Fruit fly (Drosophila melanogaster) whole organism, prepupa: ENCODE measurements around the gene Or71a.
A peak's percentile ranks its signal among the peaks of the same experiment; 100 is the strongest.

Source experiments
- CG10631 ChIP-seq: fragments of 200-800 bp; sonication (Bioruptor generic); optimal IDR thresholded peaks from 2 replicates; lab custom pipeline; 2016; ENCODE audit warnings: missing biosample characterization, missing genetic modification characterization
- CG11294 ChIP-seq: fragments of 200-800 bp; sonication (Bioruptor generic); IDR thresholded peaks from 2 replicates; pipeline ENCODE4 v1.3.6; 2022; ENCODE audit warnings: missing biosample characterization, missing genetic modification characterization
- CG11762 ChIP-seq: fragments of 200-800 bp; sonication (Bioruptor generic); optimal IDR thresholded peaks from 3 replicates; lab custom pipeline; 2016; ENCODE audit warnings: missing biosample characterization, missing genetic modification characterization; ENCODE audit not compliant: insufficient read depth
- CG11902 ChIP-seq: fragments of 200-800 bp; sonication (Bioruptor generic); optimal IDR thresholded peaks from 3 replicates; lab custom pipeline; 2016; ENCODE audit warnings: missing biosample characterization, missing genetic modification characterization
- CG15336 ChIP-seq: fragments of 200-800 bp; sonication (Bioruptor generic); IDR thresholded peaks from 2 replicates; pipeline ENCODE4 v1.3.6; 2022; ENCODE audit warnings: missing biosample characterization, missing genetic modification characterization
- CG16779 ChIP-seq: fragments of 200-800 bp; sonication (Bioruptor generic); optimal IDR thresholded peaks from 3 replicates; lab custom pipeline; 2017; ENCODE audit warnings: missing biosample characterization, mild to moderate bottlenecking, missing genetic modification characterization
- CG32006 ChIP-seq: fragments of 200-800 bp; sonication (Bioruptor generic); optimal IDR thresholded peaks from 3 replicates; lab custom pipeline; 2017; ENCODE audit warnings: missing biosample characterization, mild to moderate bottlenecking, missing genetic modification characterization
- CG34406 ChIP-seq: fragments of 200-800 bp; sonication (Bioruptor generic); optimal IDR thresholded peaks from 3 replicates; lab custom pipeline; 2016; ENCODE audit warnings: missing biosample characterization, missing genetic modification characterization
- CG3919 ChIP-seq: fragments of 200-800 bp; sonication (Bioruptor generic); optimal IDR thresholded peaks from 3 replicates; lab custom pipeline; 2016; ENCODE audit warnings: missing biosample characterization, missing genetic modification characterization
- CG4318 ChIP-seq: fragments of 200-800 bp; sonication (Bioruptor generic); optimal IDR thresholded peaks from 3 replicates; lab custom pipeline; 2017; ENCODE audit warnings: missing biosample characterization, mild to moderate bottlenecking, missing genetic modification characterization
- CG6792 ChIP-seq: fragments of 200-800 bp; sonication (Bioruptor generic); optimal IDR thresholded peaks from 3 replicates; lab custom pipeline; 2016; ENCODE audit warnings: missing biosample characterization, missing genetic modification characterization
- CG6808 ChIP-seq: fragments of 200-800 bp; sonication (Bioruptor generic); optimal IDR thresholded peaks from 3 replicates; lab custom pipeline; 2017; ENCODE audit warnings: missing biosample characterization, missing genetic modification characterization, mild to moderate bottlenecking, moderate library complexity, missing genetic modification reagents
- CG6854 ChIP-seq: fragments of 200-800 bp; sonication (Bioruptor generic); optimal IDR thresholded peaks from 2 replicates; lab custom pipeline; 2017; ENCODE audit warnings: missing biosample characterization, mild to moderate bottlenecking, missing genetic modification characterization
- CG7368 ChIP-seq: fragments of 200-800 bp; sonication (Bioruptor generic); optimal IDR thresholded peaks from 3 replicates; lab custom pipeline; 2016; ENCODE audit warnings: missing biosample characterization, missing genetic modification characterization
- CG8119 ChIP-seq: fragments of 200-800 bp; sonication (Bioruptor generic); IDR thresholded peaks from 3 replicates; pipeline ENCODE4 v1.3.6; 2022; ENCODE audit warnings: missing biosample characterization, missing genetic modification characterization
- CG8319 ChIP-seq: fragments of 200-800 bp; sonication (Bioruptor generic); optimal IDR thresholded peaks from 3 replicates; lab custom pipeline; 2016; ENCODE audit warnings: missing biosample characterization, missing genetic modification characterization
- CG8632 ChIP-seq: fragments of 200-800 bp; sonication (Bioruptor generic); optimal IDR thresholded peaks from 3 replicates; lab custom pipeline; 2016; ENCODE audit warnings: missing biosample characterization, missing genetic modification characterization
- CG9139 ChIP-seq: fragments of 200-800 bp; sonication (Bioruptor generic); optimal IDR thresholded peaks from 3 replicates; lab custom pipeline; 2017; ENCODE audit warnings: missing biosample characterization, mild to moderate bottlenecking, missing genetic modification characterization
- Eip78C ChIP-seq: fragments of 200-800 bp; sonication (Bioruptor generic); peaks from one replicate; lab custom pipeline; 2016; ENCODE audit warnings: missing biosample characterization, missing genetic modification characterization
- Eip93F ChIP-seq: fragments of 200-800 bp; sonication (Bioruptor generic); optimal IDR thresholded peaks from 2 replicates; lab custom pipeline; 2016; ENCODE audit warnings: missing biosample characterization, mild to moderate bottlenecking, missing genetic modification characterization
- Ets96B ChIP-seq: fragments of 200-800 bp; optimal IDR thresholded peaks from 2 replicates; lab custom pipeline; 2019; ENCODE audit warnings: missing biosample characterization, mild to moderate bottlenecking, missing genetic modification characterization, moderate library complexity
- Gug ChIP-seq: fragments of 200-800 bp; sonication (Bioruptor generic); IDR thresholded peaks from 2 replicates; pipeline ENCODE4 v1.3.6; 2022; ENCODE audit warnings: missing biosample characterization, missing genetic modification characterization
- Hr38 ChIP-seq: sonication (Bioruptor generic); optimal IDR thresholded peaks from 2 replicates; lab custom pipeline; 2016; ENCODE audit warnings: missing biosample characterization, missing genetic modification characterization
- Hr39 ChIP-seq: fragments of 200-800 bp; sonication (Bioruptor generic); optimal IDR thresholded peaks from 2 replicates; lab custom pipeline; 2016; ENCODE audit warnings: missing biosample characterization, missing genetic modification characterization
- Met ChIP-seq: fragments of 200-800 bp; sonication (Bioruptor generic); optimal IDR thresholded peaks from 3 replicates; lab custom pipeline; 2016; ENCODE audit warnings: missing biosample characterization, missing genetic modification characterization
- OdsH ChIP-seq: fragments of 200-800 bp; sonication (Bioruptor generic); optimal IDR thresholded peaks from 3 replicates; lab custom pipeline; 2016; ENCODE audit warnings: missing biosample characterization, missing genetic modification characterization
- Smox ChIP-seq: fragments of 200-800 bp; sonication (Bioruptor generic); optimal IDR thresholded peaks from 3 replicates; lab custom pipeline; 2016; ENCODE audit warnings: missing biosample characterization, missing genetic modification characterization
- Sox102F ChIP-seq: fragments of 200-800 bp; sonication (Bioruptor generic); optimal IDR thresholded peaks from 2 replicates; lab custom pipeline; 2016; ENCODE audit warnings: missing biosample characterization, mild to moderate bottlenecking, missing genetic modification characterization
- Sox15 ChIP-seq: fragments of 200-800 bp; sonication (Bioruptor generic); optimal IDR thresholded peaks from 3 replicates; lab custom pipeline; 2016; ENCODE audit warnings: missing biosample characterization, missing genetic modification characterization
- achi ChIP-seq: fragments of 200-800 bp; sonication (Bioruptor generic); optimal IDR thresholded peaks from 3 replicates; lab custom pipeline; 2016; ENCODE audit warnings: missing biosample characterization, missing genetic modification characterization
- cyc ChIP-seq: fragments of 200-800 bp; sonication (Bioruptor generic); optimal IDR thresholded peaks from 3 replicates; lab custom pipeline; 2016; ENCODE audit warnings: missing biosample characterization, missing genetic modification characterization
- dac ChIP-seq: fragments of 200-800 bp; sonication (Bioruptor generic); optimal IDR thresholded peaks from 2 replicates; lab custom pipeline; 2017; ENCODE audit warnings: missing biosample characterization, mild to moderate bottlenecking, missing genetic modification characterization
- dsx ChIP-seq: fragments of 200-800 bp; optimal IDR thresholded peaks from 3 replicates; lab custom pipeline; 2019; ENCODE audit warnings: missing biosample characterization, mild to moderate bottlenecking, missing genetic modification characterization, moderate library complexity; ENCODE audit not compliant: poor library complexity, severe bottlenecking
- eg ChIP-seq: fragments of 200-800 bp; sonication (Bioruptor generic); IDR thresholded peaks from 3 replicates; pipeline ENCODE4 v1.3.6; 2022; ENCODE audit warnings: missing biosample characterization, missing genetic modification characterization
- fd59A ChIP-seq: fragments of 200-800 bp; sonication (Bioruptor generic); optimal IDR thresholded peaks from 2 replicates; lab custom pipeline; 2017; ENCODE audit warnings: missing biosample characterization, mild to moderate bottlenecking, missing genetic modification characterization, missing genetic modification reagents
- fd85E ChIP-seq: fragments of 200-800 bp; sonication (Bioruptor generic); optimal IDR thresholded peaks from 3 replicates; lab custom pipeline; 2016; ENCODE audit warnings: missing biosample characterization, missing genetic modification characterization
- fkh ChIP-seq: fragments of 200-800 bp; sonication (Bioruptor generic); optimal IDR thresholded peaks from 3 replicates; lab custom pipeline; 2017; ENCODE audit warnings: missing biosample characterization, mild to moderate bottlenecking, missing genetic modification characterization, moderate library complexity
- net ChIP-seq: fragments of 200-800 bp; sonication (Bioruptor generic); optimal IDR thresholded peaks from 3 replicates; lab custom pipeline; 2016; ENCODE audit warnings: missing biosample characterization, missing genetic modification characterization
- pdm3 ChIP-seq: fragments of 200-800 bp; sonication (Bioruptor generic); optimal IDR thresholded peaks from 3 replicates; lab custom pipeline; 2016; ENCODE audit warnings: missing biosample characterization, missing genetic modification characterization
- salr ChIP-seq, 2 experiments: fragments of 200-800 bp; sonication (Bioruptor generic); optimal IDR thresholded peaks; 3 replicates each; lab custom pipeline; 2016 to 2018; ENCODE audit warnings: missing biosample characterization in 2 of 2, missing genetic modification characterization in 2 of 2, mild to moderate bottlenecking in 1 of 2
- ss ChIP-seq, 2 experiments: fragments of 200-800 bp; sonication (Bioruptor generic); optimal IDR thresholded peaks; 2 replicates in 1 of 2; 3 replicates in 1 of 2; lab custom pipeline; 2017 to 2018; ENCODE audit warnings: mild to moderate bottlenecking in 2 of 2, missing biosample characterization in 2 of 2, missing genetic modification characterization in 2 of 2, moderate library complexity in 1 of 2
- svp ChIP-seq: fragments of 200-800 bp; sonication (Bioruptor generic); peaks from one replicate; lab custom pipeline; 2016; ENCODE audit warnings: missing biosample characterization, missing genetic modification characterization
- vri ChIP-seq: fragments of 200-800 bp; sonication (Bioruptor generic); optimal IDR thresholded peaks from 3 replicates; lab custom pipeline; 2016; ENCODE audit warnings: missing biosample characterization, mild to moderate bottlenecking, missing genetic modification characterization

The Or71a gene

dm6 chr3L:15107776-15108379 is 29.6 kb upstream of the Or71a start (continued):
- peak; percentile 96 for TF ChIP-seq CG34406 (GFP tag; lab: Kevin White, UChicago)
- TF ChIP-seq CG8119, result peak; percentile 97
- peak; percentile 95 for TF ChIP-seq Ets96B (tag; lab: Kevin White, UChicago)
- TF ChIP-seq Eip78C (GFP tag; lab: Kevin White, UChicago), result peak; percentile 99
- TF ChIP-seq CG6854 (GFP tag; lab: Kevin White, UChicago), result peak; percentile 100
- TF ChIP-seq CG3919 (GFP tag; lab: Kevin White, UChicago), result peak; percentile 95
- TF ChIP-seq Eip93F (GFP tag; lab: Kevin White, UChicago), result peak; percentile 91
- peak; percentile 95 for TF ChIP-seq CG4318 (GFP tag; lab: Kevin White, UChicago)
- TF ChIP-seq net (GFP tag; lab: Kevin White, UChicago), result peak; percentile 96
- peak; percentile 95 for TF ChIP-seq CG8632 (GFP tag; lab: Kevin White, UChicago)
- peak; percentile 98 for TF ChIP-seq CG10631 (GFP tag; lab: Kevin White, UChicago)
- TF ChIP-seq OdsH (GFP tag; lab: Kevin White, UChicago), result peak; percentile 96
- peak; percentile 96 for TF ChIP-seq CG6808 (GFP tag; lab: Kevin White, UChicago)
- TF ChIP-seq CG9139 (GFP tag; lab: Kevin White, UChicago), result peak; percentile 89
- TF ChIP-seq CG7368 (GFP tag; lab: Kevin White, UChicago), result peak; percentile 89
- peak; percentile 88 for TF ChIP-seq CG11294 (GFP tag; lab: Robert Waterston, UW)
- TF ChIP-seq dac, result peak; percentile 91
- TF ChIP-seq CG15336, result peak; percentile 96
- peak; percentile 86 for TF ChIP-seq Gug (GFP tag; lab: Robert Waterston, UW)
- TF ChIP-seq salr (GFP tag; optimal IDR thresholded peaks at IDR 0.05; lab: Kevin White, UChicago), result peak; percentile 84 to 99
- TF ChIP-seq CG6792, result peak; percentile 97
- TF ChIP-seq CG32006 (GFP tag; lab: Kevin White, UChicago), result peak; percentile 99
- peak; percentile 94 for TF ChIP-seq CG11902 (GFP tag; lab: Kevin White, UChicago)
- peak; percentile 94 for TF ChIP-seq Sox15
- TF ChIP-seq pdm3 (GFP tag; lab: Kevin White, UChicago), result peak; percentile 92
- TF ChIP-seq eg (GFP tag; lab: Robert Waterston, UW), result peak; percentile 88
- peak; percentile 97 for TF ChIP-seq svp
- TF ChIP-seq dsx (GFP tag; lab: Kevin White, UChicago), result peak; percentile 92
- TF ChIP-seq ss (GFP tag; optimal IDR thresholded peaks at IDR 0.05; lab: Kevin White, UChicago), result peak; percentile 95
- no peak for TF ChIP-seq Hr38
- TF ChIP-seq CG8319 (GFP tag; lab: Kevin White, UChicago), result peak; percentile 91
- peak; percentile 98 for TF ChIP-seq fd59A (GFP tag; lab: Kevin White, UChicago)
- peak; percentile 94 for TF ChIP-seq Smox (GFP tag; lab: Kevin White, UChicago)
- TF ChIP-seq fd85E (GFP tag; lab: Kevin White, UChicago), result peak; percentile 77

DNA sequence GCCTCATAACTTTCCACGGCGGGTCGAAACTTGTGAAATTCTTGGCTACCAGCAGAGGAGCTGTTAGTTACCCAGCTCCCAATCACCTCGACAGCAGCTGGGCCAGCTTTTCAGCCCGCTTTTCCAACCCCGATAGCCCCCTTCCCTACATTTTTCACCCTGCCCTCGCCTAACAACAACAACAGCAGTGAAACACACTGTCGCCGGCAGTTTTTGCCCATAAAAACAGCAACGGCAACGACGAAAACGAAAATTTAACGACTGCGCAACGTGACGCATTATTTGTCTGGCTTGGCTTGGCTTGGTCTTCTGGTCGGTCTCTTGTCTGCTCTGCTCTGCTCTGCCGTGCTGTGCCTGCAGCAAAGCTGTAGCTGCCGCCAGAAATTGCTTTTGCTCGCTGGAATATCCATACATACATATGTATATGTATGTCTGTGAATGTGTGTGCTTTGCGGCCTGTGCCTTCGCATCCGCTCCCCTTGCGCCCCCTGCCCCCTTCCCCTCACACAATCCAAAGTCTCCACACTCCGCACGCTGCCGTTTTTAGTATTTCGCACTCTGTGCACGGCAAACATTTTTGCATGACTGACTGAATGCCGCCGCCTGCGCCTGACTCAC is 29.0 kb upstream of the Or71a start:
- no peak for TF ChIP-seq achi (GFP tag; lab: Kevin White, UChicago)
- no peak for TF ChIP-seq Met (GFP tag; lab: Kevin White, UChicago)
- TF ChIP-seq Sox102F (GFP tag; lab: Kevin White, UChicago), result no peak
- no peak for TF ChIP-seq cyc (GFP tag; lab: Kevin White, UChicago)
- no peak for TF ChIP-seq CG16779 (tag; lab: Kevin White, UChicago)
- no peak for TF ChIP-seq CG11762 (GFP tag; lab: Kevin White, UChicago)
- TF ChIP-seq CG8119, result no peak
- TF ChIP-seq salr (GFP tag; optimal IDR thresholded peaks at IDR 0.05; lab: Kevin White, UChicago), result no peak
- peak; percentile 99 for TF ChIP-seq CG6854 (GFP tag; lab: Kevin White, UChicago)
- no peak for TF ChIP-seq Hr39 (GFP tag; lab: Kevin White, UChicago)
- no peak for TF ChIP-seq fd85E (GFP tag; lab: Kevin White, UChicago)
- TF ChIP-seq CG15336, result no peak
- TF ChIP-seq CG10631 (GFP tag; lab: Kevin White, UChicago), result no peak
- TF ChIP-seq fkh (GFP tag; lab: Kevin White, UChicago), result no peak
- TF ChIP-seq dsx (GFP tag; lab: Kevin White, UChicago), result peak; percentile 8
- TF ChIP-seq CG8319 (GFP tag; lab: Kevin White, UChicago), result no peak
- no peak for TF ChIP-seq vri (GFP tag; lab: Kevin White, UChicago)
- TF ChIP-seq, all 60 proteins: peak for 2
